Fruit fly (Drosophila melanogaster) whole organism, adult: ENCODE results near the gene CG10375.

Source experiments
- CG11617 ChIP-seq: fragments of 200-800 bp; sonication (Bioruptor generic); optimal IDR thresholded peaks from 2 replicates; lab custom pipeline; 2017; ENCODE audit warnings: mild to moderate bottlenecking, missing biosample characterization, missing genetic modification reagents, missing genetic modification characterization
- CG7045 ChIP-seq: fragments of 200-800 bp; sonication (Bioruptor generic); optimal IDR thresholded peaks from 2 replicates; lab custom pipeline; 2017; ENCODE audit warnings: missing biosample characterization, mild to moderate bottlenecking, missing genetic modification characterization
- Hr96 ChIP-seq: fragments of 200-800 bp; sonication (Bioruptor generic); optimal IDR thresholded peaks from 2 replicates; lab custom pipeline; 2016; ENCODE audit warnings: missing biosample characterization, missing genetic modification characterization
- bab1 ChIP-seq: fragments of 200-800 bp; sonication (Bioruptor generic); optimal IDR thresholded peaks from 3 replicates; lab custom pipeline; 2019; ENCODE audit warnings: missing biosample characterization, mild to moderate bottlenecking, missing genetic modification characterization, moderate library complexity
- cic ChIP-seq: fragments of 200-800 bp; sonication (Bioruptor generic); optimal IDR thresholded peaks from 2 replicates; lab custom pipeline; 2017; ENCODE audit warnings: missing biosample characterization, mild to moderate bottlenecking, missing genetic modification characterization, moderate library complexity
- cnc ChIP-seq, 2 experiments: fragments of >200 bp; optimal IDR thresholded peaks; 2 replicates each; lab custom pipeline; 2017
- ovo ChIP-seq: fragments of 200-800 bp; sonication (Bioruptor generic); optimal IDR thresholded peaks from 2 replicates; lab custom pipeline; 2016; ENCODE audit warnings: missing biosample characterization, missing genetic modification characterization
- tj ChIP-seq: fragments of 200-800 bp; sonication (Bioruptor generic); optimal IDR thresholded peaks from 3 replicates; lab custom pipeline; 2017; ENCODE audit warnings: missing biosample characterization, mild to moderate bottlenecking, missing genetic modification characterization, moderate library complexity

Gene CG10375

DNA sequence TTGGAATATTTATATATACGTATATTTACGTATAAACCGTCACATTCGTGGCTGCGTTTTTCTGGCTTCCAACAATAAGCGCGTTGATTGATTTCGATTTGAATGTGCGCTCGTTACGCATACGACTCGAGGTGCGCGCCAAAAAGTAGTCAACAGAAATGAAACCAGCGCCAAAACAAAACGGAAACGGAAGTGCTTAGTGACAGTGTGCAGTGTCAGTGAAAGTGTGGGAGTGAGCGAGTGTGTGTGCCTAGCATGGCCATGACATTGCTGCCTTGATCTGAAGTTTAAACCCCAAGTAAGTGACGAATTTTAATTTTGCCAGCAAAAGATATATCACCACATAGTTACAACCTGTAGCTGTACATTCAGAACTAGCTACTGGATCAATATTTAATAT, 36.2 kb downstream of the CG10375 start, which contains the start of gene CG34355:
TSS of gene CG34355 (plus strand) at position 192 of the 400 bp plus-strand sequence.
- TF ChIP-seq CG11617 (GFP tag; lab: Kevin White, UChicago): peak; percentile 3
- TF ChIP-seq cnc (optimal IDR thresholded peaks at IDR 0.05; lab: Kevin White, UChicago): no peak
- no peak for TF ChIP-seq CG7045

DNA sequence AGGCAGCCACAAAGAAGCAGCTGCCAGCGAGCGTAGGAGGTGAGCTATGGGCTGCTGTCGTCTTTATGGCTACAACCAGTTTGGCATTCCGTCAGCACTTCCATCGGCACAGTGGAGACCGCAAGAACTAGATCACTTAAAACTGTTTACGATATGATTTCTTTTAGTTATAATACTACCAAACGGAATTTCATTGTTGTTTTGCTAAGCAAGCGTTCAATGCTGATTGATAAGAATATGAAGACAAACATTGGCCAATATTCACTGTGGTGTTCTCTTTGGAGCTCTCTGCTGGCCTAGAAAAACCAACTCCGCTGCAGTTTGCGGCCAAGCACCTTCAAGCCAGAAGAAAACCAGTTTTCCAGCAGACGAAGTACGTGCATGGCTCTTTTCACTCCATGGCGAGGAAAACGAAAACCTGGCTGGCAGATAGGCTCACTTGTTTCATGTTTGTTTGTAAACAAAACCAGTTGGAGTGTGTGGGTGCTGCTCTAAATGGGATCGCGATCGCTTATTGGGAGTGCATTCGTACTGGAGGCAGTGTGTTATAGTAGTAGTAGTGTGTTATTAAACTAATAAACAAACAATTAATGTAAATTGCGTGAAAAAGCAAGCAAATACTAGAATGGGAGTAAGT, 50.2 kb downstream of the CG10375 start:
- TF ChIP-seq ovo: no peak
- TF ChIP-seq Hr96 (GFP tag; lab: Kevin White, UChicago): no peak
- TF ChIP-seq cic (GFP tag; lab: Kevin White, UChicago): peak; percentile 65
- peak; percentile 31 for TF ChIP-seq bab1 (GFP tag; lab: Kevin White, UChicago)
- peak; percentile 78 for TF ChIP-seq tj (GFP tag; lab: Kevin White, UChicago)
